Fruit fly (Drosophila melanogaster): ENCODE measurements around the gene CG33116.

DNA sequence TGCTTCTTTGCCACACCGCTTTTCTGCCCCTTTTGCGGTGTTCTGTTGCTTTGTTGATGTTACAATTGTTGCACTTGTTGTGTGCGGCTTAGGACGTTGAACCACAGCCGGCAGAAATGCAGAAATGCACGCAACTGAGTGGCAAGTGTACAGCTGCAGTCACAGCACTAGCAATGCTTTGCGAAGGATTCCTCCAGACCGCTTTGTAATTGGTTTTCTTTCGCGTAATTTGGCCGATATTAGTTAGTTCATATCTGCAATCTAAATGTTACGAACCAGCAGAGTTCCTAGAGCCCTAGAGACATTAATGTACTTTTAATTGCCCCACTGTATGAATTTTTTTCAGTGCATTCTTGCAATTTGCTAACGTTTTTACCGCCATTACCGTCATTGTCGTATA is 41.1 kb downstream of the CG33116 start:
- no peak for TF ChIP-seq vri (GFP tag; optimal IDR thresholded peaks at IDR 0.05)
- no peak for TF ChIP-seq CG9139 (GFP tag; optimal IDR thresholded peaks at IDR 0.05)
